Worm (Caenorhabditis elegans): ENCODE measurements around the gene col-101.

ce11 chrIV:303264-303663, 23.6 kb downstream of the col-101 start:
- TF ChIP-seq klf-2 (GFP tag; conservative IDR thresholded peaks at IDR 0.05) (no peak), cog-1 (tag; optimal IDR thresholded peaks at IDR 0.05) (no peak), med-1 (GFP tag; optimal IDR thresholded peaks at IDR 0.05; ENCODE audit: insufficient read depth) (no peak), ztf-23 (GFP tag; IDR thresholded peaks at IDR 0.05) (no peak), flt-1 (GFP tag; IDR thresholded peaks at IDR 0.05) (no peak), ref-1 (GFP tag; conservative IDR thresholded peaks at IDR 0.05) (no peak), ztf-29 (GFP tag; IDR thresholded peaks at IDR 0.05) (no peak)
